Fruit fly (Drosophila melanogaster): Measurements from ENCODE around the gene CG15695.

The CG15695 gene

dm6 chr3R:20832689-20833524 lies 9.0 kb upstream of the CG15695 start, which contains the start of gene Synd:
Synd (plus strand) TSS chr3R:20832799.
- peak; percentile 32 for TF ChIP-seq CG33017 (tag; optimal IDR thresholded peaks at IDR 0.05)
- peak; percentile 60 for TF ChIP-seq CG12768 (GFP tag; optimal IDR thresholded peaks at IDR 0.05)
- peak; percentile 53 for TF ChIP-seq pad (GFP tag; optimal IDR thresholded peaks at IDR 0.05)
- peak; percentile 54 for TF ChIP-seq tj (GFP tag; optimal IDR thresholded peaks at IDR 0.05)
- TF ChIP-seq Hr96 (GFP tag; optimal IDR thresholded peaks at IDR 0.05), result no peak
- no peak for TF ChIP-seq toe (GFP tag; optimal IDR thresholded peaks at IDR 0.05)
- TF ChIP-seq Clk (GFP tag; optimal IDR thresholded peaks at IDR 0.05), result no peak
- TF ChIP-seq ovo (GFP tag; optimal IDR thresholded peaks at IDR 0.05), result peak; percentile 51
- TF ChIP-seq Crg-1 (GFP tag; optimal IDR thresholded peaks at IDR 0.05), result no peak
- TF ChIP-seq bab1 (GFP tag; optimal IDR thresholded peaks at IDR 0.05), result peak; percentile 3
- TF ChIP-seq CG7045 (GFP tag; optimal IDR thresholded peaks at IDR 0.05), result no peak
- peak; percentile 90 for TF ChIP-seq kay (GFP tag; ENCODE audit: borderline replicate concordance)
- TF ChIP-seq CG11617 (GFP tag; optimal IDR thresholded peaks at IDR 0.05), result peak; percentile 42
- peak; percentile 91 for TF ChIP-seq cic (GFP tag; optimal IDR thresholded peaks at IDR 0.05)
- no peak for TF ChIP-seq CG1620 (GFP tag; optimal IDR thresholded peaks at IDR 0.05)
- TF ChIP-seq CG14711 (tag; optimal IDR thresholded peaks at IDR 0.05), result peak; percentile 45
- TF ChIP-seq CG5204 (GFP tag; optimal IDR thresholded peaks at IDR 0.05), result no peak
- peak; percentile 29 for TF ChIP-seq CG7101 (tag; optimal IDR thresholded peaks at IDR 0.05)
- TF ChIP-seq cnc (optimal IDR thresholded peaks at IDR 0.05), result no peak
- peak; percentile 55 for TF ChIP-seq Mnt (GFP tag; optimal IDR thresholded peaks at IDR 0.05)

DNA sequence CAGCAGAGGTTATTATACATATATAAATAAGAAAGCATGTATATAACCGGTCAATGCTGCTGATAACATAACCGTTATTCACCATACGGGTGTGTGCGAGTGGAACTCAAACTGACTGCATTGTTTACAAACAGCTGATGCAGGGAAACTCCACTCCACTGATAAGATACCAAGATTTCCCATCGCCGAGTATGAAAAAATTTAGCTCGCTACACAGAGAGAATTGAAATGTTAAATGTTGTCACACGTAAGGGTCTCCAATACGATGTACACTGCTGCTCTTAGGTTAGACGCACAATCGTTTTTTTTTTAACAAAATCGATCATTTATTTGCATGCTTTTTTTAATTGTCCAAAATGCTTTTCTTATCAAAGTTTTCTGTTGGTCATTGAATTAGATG lies 8.3 kb upstream of the CG15695 start:
- TF ChIP-seq CG12768 (GFP tag; optimal IDR thresholded peaks at IDR 0.05) (no peak), cic (GFP tag; optimal IDR thresholded peaks at IDR 0.05) (no peak), Hr96 (GFP tag; optimal IDR thresholded peaks at IDR 0.05) (no peak), CG11617 (GFP tag; optimal IDR thresholded peaks at IDR 0.05) (no peak), CG5204 (GFP tag; optimal IDR thresholded peaks at IDR 0.05) (no peak), pad (GFP tag; optimal IDR thresholded peaks at IDR 0.05) (no peak), bab1 (GFP tag; optimal IDR thresholded peaks at IDR 0.05) (no peak), Mnt (GFP tag; optimal IDR thresholded peaks at IDR 0.05) (no peak), kay (GFP tag; ENCODE audit: borderline replicate concordance) (no peak), toe (GFP tag; optimal IDR thresholded peaks at IDR 0.05) (no peak), tj (GFP tag; optimal IDR thresholded peaks at IDR 0.05) (no peak), CG33017 (tag; optimal IDR thresholded peaks at IDR 0.05) (no peak), ovo (GFP tag; optimal IDR thresholded peaks at IDR 0.05) (no peak), CG7045 (GFP tag; optimal IDR thresholded peaks at IDR 0.05) (no peak), Crg-1 (GFP tag; optimal IDR thresholded peaks at IDR 0.05) (no peak), CG14711 (tag; optimal IDR thresholded peaks at IDR 0.05) (no peak), CG1620 (GFP tag; optimal IDR thresholded peaks at IDR 0.05) (no peak), CG7101 (tag; optimal IDR thresholded peaks at IDR 0.05) (no peak)

dm6 chr3R:20834770-20835183 lies 7.2 kb upstream of the CG15695 start:
- TF ChIP-seq pad (GFP tag; optimal IDR thresholded peaks at IDR 0.05), result no peak
- no peak for TF ChIP-seq Clk (GFP tag; optimal IDR thresholded peaks at IDR 0.05)
- TF ChIP-seq cnc (optimal IDR thresholded peaks at IDR 0.05), result no peak
- peak; percentile 14 for TF ChIP-seq cic (GFP tag; optimal IDR thresholded peaks at IDR 0.05)
- peak; percentile 87 for TF ChIP-seq kay (GFP tag; ENCODE audit: borderline replicate concordance)
- TF ChIP-seq CG12768 (GFP tag; optimal IDR thresholded peaks at IDR 0.05), result no peak
- no peak for TF ChIP-seq CG7101 (tag; optimal IDR thresholded peaks at IDR 0.05)

DNA sequence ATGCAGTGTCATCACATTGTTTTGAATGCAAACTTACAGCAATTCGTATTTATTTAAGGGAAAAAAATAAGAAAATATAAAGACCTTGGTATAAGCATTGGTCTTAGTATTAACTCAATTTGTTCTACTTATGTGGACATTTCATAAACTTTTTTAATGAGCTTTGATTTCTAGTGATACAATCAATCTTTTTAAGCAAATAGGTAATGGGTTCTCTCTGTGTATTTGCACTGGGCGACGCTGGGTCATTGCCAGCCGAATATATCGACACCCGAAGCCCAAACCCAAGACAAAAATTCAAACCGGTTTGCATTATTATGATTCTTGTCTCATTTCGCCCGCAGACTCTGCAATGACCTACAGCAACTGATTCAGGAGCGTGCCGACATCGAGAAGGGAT lies 6.4 kb upstream of the CG15695 start:
- TF ChIP-seq cnc (optimal IDR thresholded peaks at IDR 0.05), result no peak
- no peak for TF ChIP-seq Hr96 (GFP tag; optimal IDR thresholded peaks at IDR 0.05)
- no peak for TF ChIP-seq Crg-1 (GFP tag; optimal IDR thresholded peaks at IDR 0.05)
- TF ChIP-seq CG12768 (GFP tag; optimal IDR thresholded peaks at IDR 0.05), result no peak
- TF ChIP-seq cic (GFP tag; optimal IDR thresholded peaks at IDR 0.05), result no peak
- TF ChIP-seq Mnt (GFP tag; optimal IDR thresholded peaks at IDR 0.05), result no peak
- no peak for TF ChIP-seq CG11617 (GFP tag; optimal IDR thresholded peaks at IDR 0.05)
- no peak for TF ChIP-seq toe (GFP tag; optimal IDR thresholded peaks at IDR 0.05)
- TF ChIP-seq ovo (GFP tag; optimal IDR thresholded peaks at IDR 0.05), result no peak
- TF ChIP-seq CG1620 (GFP tag; optimal IDR thresholded peaks at IDR 0.05), result no peak

DNA sequence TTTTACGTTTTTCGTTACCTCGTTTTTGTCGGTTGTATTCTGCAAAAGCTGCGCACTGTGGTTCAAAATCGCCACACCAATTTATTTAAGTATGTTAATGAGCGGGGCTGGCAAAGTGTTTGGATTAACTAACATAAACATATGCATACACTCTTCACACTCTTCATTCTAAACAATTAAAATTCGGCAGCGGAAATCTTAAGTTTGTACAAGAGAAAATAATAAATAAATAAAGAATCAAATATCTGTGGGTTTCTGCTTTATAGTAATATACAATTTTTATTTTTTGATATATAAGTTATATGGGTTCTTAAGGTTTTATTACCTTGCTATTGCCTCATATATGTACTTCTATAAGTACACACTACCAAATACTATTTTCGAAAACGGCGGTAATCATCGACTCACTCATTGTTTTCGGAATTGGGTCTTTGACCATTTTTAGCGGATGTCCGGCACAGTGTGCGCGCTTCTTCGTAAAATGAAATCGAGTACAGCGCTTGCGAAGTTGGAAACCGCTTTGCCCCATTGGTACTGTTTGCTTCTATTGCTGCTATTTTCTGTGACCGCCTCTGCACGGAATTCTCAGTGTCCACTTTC lies 5.6 kb upstream of the CG15695 start:
- no peak for TF ChIP-seq CG7045 (GFP tag; optimal IDR thresholded peaks at IDR 0.05)

DNA sequence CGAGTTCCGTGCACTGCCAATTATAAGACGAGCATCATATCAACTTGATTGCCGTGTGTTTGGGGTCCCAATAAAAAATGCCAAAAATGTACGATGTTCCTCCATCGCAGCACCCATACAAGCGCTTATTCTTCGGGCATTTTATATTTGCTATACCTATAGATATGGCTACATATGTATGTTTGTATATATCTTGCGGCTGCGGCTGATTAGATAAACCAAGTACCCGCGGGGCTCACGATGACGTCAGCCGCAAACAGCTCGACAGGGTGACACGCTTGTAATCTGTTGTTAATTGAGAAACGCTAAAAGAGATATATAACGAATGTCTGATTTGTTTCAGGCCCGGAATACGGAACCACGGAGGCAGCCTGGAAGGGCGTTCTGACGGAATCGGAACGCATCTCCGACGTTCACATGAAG lies 4.7 kb upstream of the CG15695 start:
- TF ChIP-seq CG11617 (GFP tag; optimal IDR thresholded peaks at IDR 0.05) (no peak), cic (GFP tag; optimal IDR thresholded peaks at IDR 0.05) (peak; percentile 48), kay (GFP tag; ENCODE audit: borderline replicate concordance) (peak; percentile 76)
